Worm (Caenorhabditis elegans): ENCODE measurements around the gene ced-4.

DNA sequence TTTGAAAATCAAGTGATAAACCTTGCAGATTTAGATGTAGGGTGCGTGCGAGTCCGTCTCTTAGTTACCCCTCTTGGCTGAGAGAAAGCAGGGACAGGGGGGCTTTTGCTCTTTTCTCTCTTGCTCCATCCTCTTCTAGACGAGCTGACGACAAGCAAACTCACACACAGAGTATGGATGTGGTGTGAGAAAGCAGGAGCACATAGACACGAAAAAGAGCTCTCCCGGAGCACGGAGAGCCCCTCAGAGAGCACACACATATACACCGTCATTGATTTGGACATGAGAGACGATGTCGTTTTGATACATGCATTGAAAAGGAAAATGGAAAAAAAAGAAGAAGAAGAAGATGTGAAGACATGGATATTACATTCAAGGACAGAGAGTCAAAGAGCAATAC is 23.5 kb downstream of the ced-4 start:
- no peak for TF ChIP-seq alr-1 (tag; optimal IDR thresholded peaks at IDR 0.05; ENCODE audit: borderline replicate concordance)
- TF ChIP-seq nhr-84 (tag; optimal IDR thresholded peaks at IDR 0.05): no peak
- TF ChIP-seq lin-13 (GFP tag; optimal IDR thresholded peaks at IDR 0.05): no peak
- TF ChIP-seq nhr-76 (tag; optimal IDR thresholded peaks at IDR 0.05): no peak
- no peak for TF ChIP-seq snpc-4 (tag; optimal IDR thresholded peaks at IDR 0.05)
- TF ChIP-seq aly-2 (tag; optimal IDR thresholded peaks at IDR 0.05): no peak
